Fruit fly (Drosophila melanogaster): ENCODE results near the gene Apc.

The Apc gene

DNA sequence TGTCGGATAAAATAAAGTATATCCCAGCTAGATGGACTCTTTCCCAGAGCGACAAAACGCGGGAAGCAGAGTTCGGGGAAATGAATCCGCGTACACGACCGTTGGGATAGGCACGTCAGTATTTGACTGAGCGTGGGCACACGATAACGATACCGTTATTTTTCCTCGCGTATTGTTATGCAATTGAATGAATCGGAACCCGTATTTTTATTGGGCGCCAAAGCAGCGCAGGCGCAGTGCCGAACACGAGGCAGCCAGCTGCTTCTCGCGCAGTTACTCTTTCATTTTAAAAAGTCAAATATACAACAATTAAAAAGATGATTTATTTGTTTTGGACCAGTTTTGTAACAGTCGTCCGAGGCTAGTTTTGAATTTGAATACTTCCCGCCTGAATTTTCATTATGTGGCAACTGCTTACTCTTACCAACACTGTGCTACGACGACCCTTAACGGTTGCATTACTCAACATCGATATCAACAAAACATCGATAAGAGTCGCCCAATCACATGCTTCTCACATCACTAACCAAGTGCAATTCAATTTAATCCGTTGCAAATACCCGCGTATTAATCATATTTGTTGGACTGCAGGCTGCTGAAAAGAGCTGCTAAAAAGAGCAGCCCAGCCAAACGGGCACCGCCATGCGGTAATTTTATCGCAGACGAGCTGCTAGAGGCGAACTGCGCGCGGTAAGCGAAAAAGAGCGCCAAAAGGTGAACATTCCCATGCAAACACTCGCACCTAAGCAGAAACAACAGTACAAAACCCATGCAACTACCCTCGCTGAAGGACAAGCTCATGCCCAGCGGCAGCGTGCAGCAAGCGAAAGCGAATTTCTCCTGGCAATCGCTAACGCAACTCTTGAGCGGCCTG, 43.2 kb upstream of the Apc start, which contains the start of the genes CG33203 and Doa (continued):
- TF ChIP-seq slou (GFP tag; optimal IDR thresholded peaks at IDR 0.05) (peak; percentile 31), CG2875 (GFP tag; optimal IDR thresholded peaks at IDR 0.05) (no peak), Usf (GFP tag; optimal IDR thresholded peaks at IDR 0.05) (no peak), grau (tag; optimal IDR thresholded peaks at IDR 0.05) (peak; percentile 33), toy (GFP tag; IDR thresholded peaks at IDR 0.05) (no peak), lmd (GFP tag; IDR thresholded peaks at IDR 0.05) (peak; percentile 26; the same call in 1 of the 2 replicates), Aef1 (GFP tag; IDR thresholded peaks at IDR 0.05) (no peak), abd-A (tag; optimal IDR thresholded peaks at IDR 0.05) (peak; percentile 61), CG18764 (GFP tag; optimal IDR thresholded peaks at IDR 0.05) (peak; percentile 14), CG8388 (GFP tag; optimal IDR thresholded peaks at IDR 0.05) (peak; percentile 6), CG10209 (GFP tag; optimal IDR thresholded peaks at IDR 0.05) (peak; percentile 27), fu2 (GFP tag; optimal IDR thresholded peaks at IDR 0.05) (peak; percentile 30), salm (tag; optimal IDR thresholded peaks at IDR 0.05) (no peak), CG11093 (GFP tag; IDR thresholded peaks at IDR 0.05) (no peak), Drgx (GFP tag; IDR thresholded peaks at IDR 0.05) (no peak), CG7786 (GFP tag; optimal IDR thresholded peaks at IDR 0.05) (peak; percentile 49), tgo (GFP tag; IDR thresholded peaks at IDR 0.05) (no peak; the same call in 1 of the 3 replicates), PHDP (tag; optimal IDR thresholded peaks at IDR 0.05) (peak; percentile 24), fd96Cb (tag; optimal IDR thresholded peaks at IDR 0.05) (no peak), CG14667 (GFP tag; IDR thresholded peaks at IDR 0.05) (no peak), CG42726 (GFP tag; IDR thresholded peaks at IDR 0.05; ENCODE audit: partially characterized antibody) (peak; percentile 85), CG2129 (GFP tag; IDR thresholded peaks at IDR 0.05; ENCODE audit: partially characterized antibody) (peak; percentile 58), ttk (GFP tag; IDR thresholded peaks at IDR 0.05) (no peak), NC2α (GFP tag; optimal IDR thresholded peaks at IDR 0.05) (no peak), CG11398 (GFP tag; optimal IDR thresholded peaks at IDR 0.05) (peak; percentile 32), Hmx (GFP tag; optimal IDR thresholded peaks at IDR 0.05) (no peak), danr (GFP tag; IDR thresholded peaks at IDR 0.05) (no peak), pzg (GFP tag; optimal IDR thresholded peaks at IDR 0.05) (peak; percentile 95), Six4 (GFP tag; optimal IDR thresholded peaks at IDR 0.05) (no peak), CG17612 (GFP tag; IDR thresholded peaks at IDR 0.05) (no peak), gcm2 (GFP tag; optimal IDR thresholded peaks at IDR 0.05) (peak; percentile 17), CG16813 (GFP tag; IDR thresholded peaks at IDR 0.05; ENCODE audit: partially characterized antibody) (peak; percentile 86), insv (GFP tag; optimal IDR thresholded peaks at IDR 0.05) (peak in 1 of 2 experiments; percentile 21), kah (GFP tag; optimal IDR thresholded peaks at IDR 0.05) (no peak), tna (GFP tag; IDR thresholded peaks at IDR 0.05; ENCODE audit: partially characterized antibody) (peak; percentile 46), CG11085 (GFP tag; IDR thresholded peaks at IDR 0.05) (no peak), GATAe (GFP tag; conservative IDR thresholded peaks at IDR 0.05) (no peak), vfl (GFP tag; optimal IDR thresholded peaks at IDR 0.05) (peak; percentile 46), MTF-1 (GFP tag; optimal IDR thresholded peaks at IDR 0.05; ENCODE audit: borderline replicate concordance) (no peak), tll (GFP tag; optimal IDR thresholded peaks at IDR 0.05) (no peak), Hey (tag; optimal IDR thresholded peaks at IDR 0.05) (no peak), CG6765 (GFP tag; optimal IDR thresholded peaks at IDR 0.05) (no peak), al (GFP tag; IDR thresholded peaks at IDR 0.05) (0 out of 2 replicates have a peak, but pooled peaks have one; percentile 22), dan (GFP tag; IDR thresholded peaks at IDR 0.05) (no peak), Tbp (GFP tag; optimal IDR thresholded peaks at IDR 0.05) (no peak), Sry-δ (GFP tag; optimal IDR thresholded peaks at IDR 0.05) (peak; percentile 98), sim (GFP tag; IDR thresholded peaks at IDR 0.05) (no peak), hkb (optimal IDR thresholded peaks at IDR 0.05) (peak; percentile 44), hkb (GFP tag; IDR thresholded peaks at IDR 0.05) (no peak)
